Worm (Caenorhabditis elegans) whole organism, mixed stage, embryonic: ENCODE results near the gene F35D2.1.

ENCODE experiments used
- lsy-2 ChIP-seq: fragments of 150-350 bp; optimal IDR thresholded peaks from 2 replicates; lab custom pipeline; 2014; ENCODE audit warnings: missing biosample characterization, missing genetic modification characterization
- nhr-12 ChIP-seq: fragments of 150-350 bp; optimal IDR thresholded peaks from 2 replicates; lab custom pipeline; 2014; ENCODE audit warnings: missing biosample characterization, missing genetic modification characterization
- zip-8 ChIP-seq: fragments of 150-350 bp; optimal IDR thresholded peaks from 2 replicates; lab custom pipeline; 2014; ENCODE audit warnings: missing biosample characterization, missing genetic modification characterization

- TF ChIP-seq lsy-2 (tag; lab: Kevin White, UChicago) (no peak), zip-8 (tag; lab: Kevin White, UChicago) (no peak), nhr-12 (tag; lab: Kevin White, UChicago) (no peak)
Measured at ce11 chrII:7554716-7555247, 20.9 kb upstream of the F35D2.1 start.
